Worm (Caenorhabditis elegans) whole organism, L2 larva: ENCODE measurements around the gene F17C11.13.

ENCODE experiments used
- C34F6.9 ChIP-seq: fragments of 150-350 bp; optimal IDR thresholded peaks from 2 replicates; lab custom pipeline; 2014; ENCODE audit warnings: missing biosample characterization, missing genetic modification characterization
- F13H6.1 ChIP-seq: sonication (generic microtip); optimal IDR thresholded peaks from 2 replicates; lab custom pipeline; 2016; ENCODE audit warnings: missing genetic modification characterization, missing compliant biosample characterization
- R02D3.7 ChIP-seq: fragments of 150-350 bp; optimal IDR thresholded peaks from 2 replicates; lab custom pipeline; 2014; ENCODE audit warnings: missing biosample characterization, missing genetic modification characterization
- Y55F3AM.14 ChIP-seq: fragments of 200-800 bp; sonication (Bioruptor generic); optimal IDR thresholded peaks from 2 replicates; lab custom pipeline; 2018; ENCODE audit warnings: mild to moderate bottlenecking, missing genetic modification characterization, missing compliant biosample characterization
- ZK546.5 ChIP-seq: sonication (generic microtip); optimal IDR thresholded peaks from 2 replicates; lab custom pipeline; 2017; ENCODE audit warnings: missing biosample characterization, missing genetic modification characterization
- alr-1 ChIP-seq: fragments of 150-350 bp; optimal IDR thresholded peaks from 2 replicates; lab custom pipeline; 2014; ENCODE audit warnings: missing biosample characterization, missing genetic modification characterization
- ama-1 ChIP-seq: fragments of 150-350 bp; optimal IDR thresholded peaks from 2 replicates; lab custom pipeline; 2018; ENCODE audit warnings: inconsistent platforms
- blmp-1 ChIP-seq: sonication (generic microtip); optimal IDR thresholded peaks from 2 replicates; lab custom pipeline; 2017; ENCODE audit warnings: missing genetic modification characterization, mild to moderate bottlenecking, missing compliant biosample characterization, antibody characterized with exemption, moderate library complexity; ENCODE audit not compliant: insufficient read depth
- ceh-16 ChIP-seq: fragments of 150-350 bp; optimal IDR thresholded peaks from 2 replicates; lab custom pipeline; 2014; ENCODE audit warnings: missing biosample characterization, missing genetic modification characterization
- ceh-82 ChIP-seq: fragments of 150-350 bp; optimal IDR thresholded peaks from 2 replicates; lab custom pipeline; 2014; ENCODE audit warnings: missing biosample characterization, missing genetic modification characterization
- crh-2 ChIP-seq: sonication (generic microtip); optimal IDR thresholded peaks from 2 replicates; lab custom pipeline; 2017; ENCODE audit warnings: missing biosample characterization, missing genetic modification characterization
- egl-27 ChIP-seq: sonication (generic microtip); optimal IDR thresholded peaks from 3 replicates; lab custom pipeline; 2017; ENCODE audit warnings: missing biosample characterization, missing genetic modification reagents, missing genetic modification characterization
- elt-1 ChIP-seq: fragments of 150-350 bp; optimal IDR thresholded peaks from 2 replicates; lab custom pipeline; 2014; ENCODE audit warnings: missing biosample characterization, missing genetic modification characterization
- elt-3 ChIP-seq: sonication (generic microtip); optimal IDR thresholded peaks from 2 replicates; lab custom pipeline; 2017; ENCODE audit warnings: missing biosample characterization, missing genetic modification characterization
- lin-13 ChIP-seq: fragments of 150-350 bp; optimal IDR thresholded peaks from 2 replicates; lab custom pipeline; 2014; ENCODE audit warnings: missing biosample characterization, missing genetic modification reagents, missing genetic modification characterization
- lin-39 ChIP-seq: fragments of 150-350 bp; optimal IDR thresholded peaks from 2 replicates; lab custom pipeline; 2014; ENCODE audit warnings: missing biosample characterization, missing genetic modification reagents, missing genetic modification characterization
- lsy-2 ChIP-seq, 2 experiments: fragments of 150-350 bp in 1 of 2; sonication (generic microtip) in 1 of 2; optimal IDR thresholded peaks; 2 replicates each; lab custom pipeline; 2014 to 2017; ENCODE audit warnings: missing biosample characterization in 2 of 2, missing genetic modification characterization in 2 of 2
- mab-5 ChIP-seq: fragments of 150-350 bp; optimal IDR thresholded peaks from 2 replicates; lab custom pipeline; 2014; ENCODE audit warnings: missing biosample characterization, missing genetic modification characterization
- mbf-1 ChIP-seq: sonication (generic microtip); optimal IDR thresholded peaks from 2 replicates; lab custom pipeline; 2017; ENCODE audit warnings: missing biosample characterization, missing genetic modification characterization
- mdl-1 ChIP-seq, 2 experiments: fragments of 150-350 bp in 1 of 2; sonication (generic microtip) in 1 of 2; optimal IDR thresholded peaks; 2 replicates each; lab custom pipeline; 2017; ENCODE audit warnings: missing biosample characterization in 2 of 2, missing genetic modification characterization in 2 of 2
- nhr-10 ChIP-seq: sonication (generic microtip); optimal IDR thresholded peaks from 2 replicates; lab custom pipeline; 2017; ENCODE audit warnings: missing biosample characterization, missing genetic modification characterization
- nhr-11 ChIP-seq: fragments of 150-350 bp; optimal IDR thresholded peaks from 2 replicates; lab custom pipeline; 2014; ENCODE audit warnings: missing biosample characterization, missing genetic modification characterization
- nhr-12 ChIP-seq: fragments of 150-350 bp; optimal IDR thresholded peaks from 2 replicates; lab custom pipeline; 2014; ENCODE audit warnings: missing biosample characterization, missing genetic modification characterization
- nhr-23 ChIP-seq: fragments of 150-350 bp; optimal IDR thresholded peaks from 2 replicates; lab custom pipeline; 2014; ENCODE audit warnings: missing biosample characterization, missing genetic modification reagents, missing genetic modification characterization
- nhr-237 ChIP-seq: fragments of 150-350 bp; optimal IDR thresholded peaks from 2 replicates; lab custom pipeline; 2014; ENCODE audit warnings: missing biosample characterization, missing genetic modification characterization
- nhr-77 ChIP-seq: fragments of 150-350 bp; optimal IDR thresholded peaks from 2 replicates; lab custom pipeline; 2014; ENCODE audit warnings: missing biosample characterization, missing genetic modification characterization
- peb-1 ChIP-seq: fragments of 150-350 bp; optimal IDR thresholded peaks from 2 replicates; lab custom pipeline; 2014; ENCODE audit warnings: missing biosample characterization, missing genetic modification characterization
- sma-9 ChIP-seq, 2 experiments: fragments of 150-350 bp in 1 of 2; sonication (generic microtip) in 1 of 2; optimal IDR thresholded peaks; 2 replicates each; lab custom pipeline; 2014 to 2016; ENCODE audit warnings: missing genetic modification characterization in 2 of 2, mild to moderate bottlenecking in 1 of 2, missing biosample characterization in 1 of 2, missing compliant biosample characterization in 1 of 2, missing genetic modification reagents in 1 of 2, moderate library complexity in 1 of 2
- snpc-4 ChIP-seq: fragments of 150-350 bp; optimal IDR thresholded peaks from 2 replicates; lab custom pipeline; 2014; ENCODE audit warnings: missing biosample characterization, missing genetic modification characterization
- unc-39 ChIP-seq: fragments of 150-350 bp; optimal IDR thresholded peaks from 2 replicates; lab custom pipeline; 2014; ENCODE audit warnings: missing biosample characterization, missing genetic modification characterization
- unc-55 ChIP-seq: fragments of 150-350 bp; sonication (generic microtip); optimal IDR thresholded peaks from 3 replicates; lab custom pipeline; 2014; ENCODE audit warnings: missing biosample characterization, missing genetic modification reagents, missing genetic modification characterization
- zag-1 ChIP-seq: fragments of 150-350 bp; optimal IDR thresholded peaks from 2 replicates; lab custom pipeline; 2014; ENCODE audit warnings: missing biosample characterization, missing genetic modification characterization
- ztf-1 ChIP-seq: fragments of 200-800 bp; sonication (Bioruptor generic); conservative IDR thresholded peaks from 2 replicates; pipeline ENCODE4 v1.3.6; 2022; ENCODE audit warnings: missing genetic modification characterization, missing compliant biosample characterization
- ztf-11 ChIP-seq: sonication (generic microtip); optimal IDR thresholded peaks from 2 replicates; lab custom pipeline; 2017; ENCODE audit warnings: missing biosample characterization, missing genetic modification characterization
- ztf-4 ChIP-seq: fragments of 150-350 bp; optimal IDR thresholded peaks from 2 replicates; lab custom pipeline; 2014; ENCODE audit warnings: missing biosample characterization, missing genetic modification characterization

F17C11.13 gene

DNA sequence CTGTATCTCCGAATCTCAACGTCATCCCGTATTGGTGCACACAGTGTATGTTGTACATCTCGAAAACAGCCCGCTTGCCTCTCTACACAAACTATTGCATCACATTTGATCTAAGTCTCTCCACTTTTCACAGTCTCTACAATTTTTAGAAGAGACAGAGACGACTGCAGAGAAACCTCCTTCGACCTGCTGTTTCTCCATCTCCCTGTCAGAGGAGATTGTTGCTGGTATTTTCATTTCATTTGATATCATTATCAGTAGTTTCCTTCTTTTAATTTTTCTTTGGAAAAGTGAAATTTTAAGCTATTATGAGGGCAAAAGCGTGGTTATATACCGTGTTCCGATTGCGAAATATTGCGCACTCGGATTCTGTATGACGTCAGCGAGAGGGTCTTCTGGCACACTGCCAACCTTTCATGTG lies 15.1 kb upstream of the F17C11.13 start (continued):
- TF ChIP-seq C34F6.9 (tag; lab: Kevin White, UChicago) (peak; percentile 75), nhr-23 (tag; lab: Kevin White, UChicago) (no peak), elt-3 (tag; lab: Kevin White, UChicago) (no peak), snpc-4 (no peak), ceh-82 (no peak), blmp-1 (tag; lab: Kevin White, UChicago) (peak; percentile 71), nhr-10 (tag; lab: Kevin White, UChicago) (no peak), mbf-1 (tag; lab: Kevin White, UChicago) (no peak), peb-1 (tag; lab: Kevin White, UChicago) (no peak), ztf-1 (no peak), nhr-77 (tag; lab: Kevin White, UChicago) (no peak), F13H6.1 (tag; lab: Kevin White, UChicago) (peak; percentile 77), lin-39 (tag; lab: Kevin White, UChicago) (no peak), R02D3.7 (tag; lab: Kevin White, UChicago) (no peak), mdl-1 (tag; optimal IDR thresholded peaks at IDR 0.05; lab: Kevin White, UChicago) (peak in 1 of 2 experiments; percentile 24), nhr-12 (tag; lab: Kevin White, UChicago) (no peak), ztf-4 (peak; percentile 48)

DNA sequence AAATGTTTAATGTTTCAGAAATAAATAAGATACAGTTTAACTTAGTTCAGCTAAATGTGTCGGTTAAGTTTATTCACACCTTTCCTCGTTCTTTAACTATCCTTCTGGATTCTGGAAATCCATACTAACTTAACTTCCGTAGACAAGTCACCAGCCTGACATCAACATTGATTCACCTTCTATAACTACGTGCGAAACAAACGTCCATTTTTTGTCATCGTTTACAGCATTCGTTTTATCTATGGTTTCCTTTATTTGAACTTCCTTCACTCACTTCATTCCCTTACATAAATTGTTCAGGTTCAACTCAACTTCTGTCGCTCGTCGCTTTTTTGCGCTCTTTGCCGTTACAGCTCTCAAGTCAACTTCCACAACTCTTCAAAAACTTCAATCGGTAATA lies 14.6 kb upstream of the F17C11.13 start, which contains the start of gene F17C11.26:
F17C11.26 (plus strand) TSS at position 301 of the 400 bp plus-strand sequence.
- TF ChIP-seq Y55F3AM.14 (no peak), elt-1 (tag; lab: Kevin White, UChicago) (no peak), alr-1 (tag; lab: Kevin White, UChicago) (no peak), ama-1 (lab: Kevin White, UChicago) (no peak), elt-3 (tag; lab: Kevin White, UChicago) (no peak), ceh-82 (no peak), snpc-4 (no peak), ztf-11 (tag; lab: Kevin White, UChicago) (no peak), crh-2 (tag; lab: Kevin White, UChicago) (no peak)

DNA sequence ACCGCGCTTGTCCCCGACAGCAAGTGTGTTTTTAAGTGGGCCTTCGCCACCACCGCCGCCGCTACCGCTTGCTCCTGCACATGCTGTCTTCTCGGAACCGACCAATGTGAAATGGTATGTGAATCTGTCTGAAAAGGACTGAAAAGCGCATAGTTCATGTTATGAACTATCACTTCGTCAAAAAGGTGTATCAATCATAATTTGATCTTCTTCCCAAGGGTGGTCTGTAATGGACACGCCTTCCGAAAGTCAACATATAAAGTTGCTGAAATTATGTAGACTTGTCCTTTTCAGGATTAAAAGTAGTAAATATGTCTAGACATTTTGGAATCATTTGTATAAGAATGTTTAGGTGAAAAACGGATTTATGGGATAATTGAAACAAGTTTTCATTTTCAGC lies 13.6 kb upstream of the F17C11.13 start, which contains the start of gene zip-9:
zip-9 (plus strand) TSS at position 301 of the 400 bp plus-strand sequence.
- no peak for TF ChIP-seq zag-1 (tag; lab: Kevin White, UChicago)
- no peak for TF ChIP-seq peb-1 (tag; lab: Kevin White, UChicago)

DNA sequence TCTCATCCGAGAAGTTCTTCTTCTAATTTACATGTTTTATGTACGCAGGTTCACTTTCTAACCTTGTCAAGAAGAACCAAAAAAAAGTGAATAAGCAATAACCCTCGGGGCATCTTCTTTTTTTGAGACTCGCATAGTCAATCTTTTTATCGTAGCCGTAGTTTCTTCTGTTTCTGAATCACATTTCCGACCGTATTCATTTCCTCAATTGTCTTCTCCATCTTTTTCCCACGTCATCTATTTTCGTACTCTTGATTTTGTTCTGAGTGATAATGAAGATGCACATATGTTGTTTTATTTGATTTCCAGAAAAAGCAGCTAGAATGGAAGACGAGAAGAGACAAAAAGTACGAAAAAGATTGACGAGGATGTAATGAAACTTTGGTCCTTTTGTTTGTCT lies 10.8 kb upstream of the F17C11.13 start:
- TF ChIP-seq lsy-2 (tag; optimal IDR thresholded peaks at IDR 0.05; lab: Kevin White, UChicago) (peak in 1 of 2 experiments; percentile 15), lin-39 (tag; lab: Kevin White, UChicago) (no peak)

DNA sequence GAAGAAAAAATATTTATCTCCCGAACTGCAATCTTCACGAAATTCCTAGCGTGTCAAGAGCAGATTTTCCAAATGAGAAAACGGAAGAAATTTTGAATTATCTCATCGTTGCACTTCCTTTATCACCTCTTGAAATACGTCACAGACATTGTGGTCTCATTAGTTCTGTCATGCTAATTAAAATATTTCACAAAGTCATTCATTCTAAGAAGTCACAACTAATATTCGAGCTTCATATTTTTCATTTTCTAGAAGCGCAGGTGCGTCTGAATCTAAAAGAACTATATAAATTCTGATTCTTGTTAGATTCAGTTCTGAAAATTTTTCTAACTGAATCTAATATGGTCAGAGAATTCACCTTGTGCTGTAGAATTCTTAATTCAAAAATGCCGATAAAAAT lies 8.5 kb upstream of the F17C11.13 start:
- TF ChIP-seq nhr-10 (tag; lab: Kevin White, UChicago) (no peak), mbf-1 (tag; lab: Kevin White, UChicago) (no peak), sma-9 (GFP tag; optimal IDR thresholded peaks at IDR 0.05; lab: Kevin White, UChicago) (no peak), sma-9 (tag; optimal IDR thresholded peaks at IDR 0.05; lab: Kevin White, UChicago) (no peak), lsy-2 (tag; optimal IDR thresholded peaks at IDR 0.05; lab: Kevin White, UChicago) (no peak), nhr-11 (tag; lab: Kevin White, UChicago) (no peak), ama-1 (lab: Kevin White, UChicago) (no peak), egl-27 (tag; lab: Kevin White, UChicago) (no peak), ceh-16 (tag; lab: Kevin White, UChicago) (no peak), unc-39 (tag; lab: Kevin White, UChicago) (no peak), crh-2 (tag; lab: Kevin White, UChicago) (no peak), peb-1 (tag; lab: Kevin White, UChicago) (no peak), snpc-4 (no peak), nhr-237 (tag; lab: Kevin White, UChicago) (no peak), ceh-82 (no peak), ZK546.5 (tag; lab: Kevin White, UChicago) (no peak), mab-5 (tag; lab: Kevin White, UChicago) (no peak), lin-13 (GFP tag; lab: Kevin White, UChicago) (no peak), unc-55 (GFP tag; lab: Kevin White, UChicago) (no peak), F13H6.1 (tag; lab: Kevin White, UChicago) (no peak)
